Worm (Caenorhabditis elegans) whole organism, L1 larva: Measurements from ENCODE around the gene ced-2.

Experiments
- lin-13 ChIP-seq: fragments of 150-350 bp; optimal IDR thresholded peaks from 2 replicates; lab custom pipeline; 2014; ENCODE audit warnings: missing biosample characterization, missing genetic modification reagents, missing genetic modification characterization
- mdl-1 ChIP-seq, 2 experiments: fragments of 150-350 bp; optimal IDR thresholded peaks; 2 replicates each; lab custom pipeline; 2014 to 2017; ENCODE audit warnings: missing biosample characterization in 2 of 2, missing genetic modification characterization in 2 of 2, inconsistent platforms in 1 of 2
- nhr-237 ChIP-seq: fragments of 150-350 bp; optimal IDR thresholded peaks from 2 replicates; lab custom pipeline; 2014; ENCODE audit warnings: missing biosample characterization, missing genetic modification characterization
- sox-4 ChIP-seq: sonication (generic microtip); optimal IDR thresholded peaks from 2 replicates; lab custom pipeline; 2016; ENCODE audit warnings: missing genetic modification characterization, missing compliant biosample characterization
- unc-62 ChIP-seq: fragments of 150-350 bp; optimal IDR thresholded peaks from 2 replicates; lab custom pipeline; 2014; ENCODE audit warnings: missing biosample characterization, missing genetic modification reagents, missing genetic modification characterization

DNA sequence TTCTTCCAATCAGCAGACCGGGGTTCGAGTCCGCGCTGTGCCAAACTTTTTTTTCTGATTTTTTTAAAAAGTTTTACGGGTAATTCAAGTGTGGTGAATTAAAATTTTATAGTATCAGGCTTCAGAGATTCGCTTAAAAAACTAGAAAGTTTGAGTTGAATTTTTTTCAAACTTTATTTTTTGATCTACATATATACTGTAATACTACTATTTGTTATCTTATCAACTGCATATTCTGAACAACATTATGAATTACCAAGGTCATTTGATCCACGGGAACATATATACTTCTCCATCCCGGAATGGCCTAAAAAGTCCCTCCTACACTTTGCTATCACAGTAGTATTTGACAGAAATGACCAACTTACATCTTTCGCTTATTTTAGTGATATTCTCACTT lies 36.3 kb downstream of the ced-2 start, which contains the start of gene Y41D4B.6:
- TF ChIP-seq nhr-237 (tag; lab: Kevin White, UChicago) = no peak
- no peak for TF ChIP-seq unc-62 (GFP tag; lab: Kevin White, UChicago)
- no peak for TF ChIP-seq mdl-1 (tag; optimal IDR thresholded peaks at IDR 0.05; lab: Kevin White, UChicago)
- no peak for TF ChIP-seq lin-13
- no peak for TF ChIP-seq sox-4 (tag; lab: Kevin White, UChicago)
